Fruit fly (Drosophila melanogaster) whole organism, embryonic: ENCODE measurements around the gene PIG-B.

Experiments used
- Ada2b ChIP-seq: fragments of 200-800 bp; sonication (Bioruptor generic); IDR thresholded peaks from 2 replicates; pipeline ENCODE4 v1.3.6; 2022; ENCODE audit warnings: missing biosample characterization, missing genetic modification characterization
- BEAF-32 ChIP-seq: fragments of 200-800 bp; sonication (Bioruptor generic); optimal IDR thresholded peaks from 3 replicates; lab custom pipeline; 2017; ENCODE audit warnings: missing biosample characterization, missing genetic modification characterization, mild to moderate bottlenecking, moderate library complexity, missing genetic modification reagents
- CG11456 ChIP-seq: fragments of 200-800 bp; sonication (Bioruptor generic); IDR thresholded peaks from 3 replicates; pipeline ENCODE4 v1.3.6; 2022; ENCODE audit warnings: missing biosample characterization, missing genetic modification characterization
- CG12769 ChIP-seq: fragments of 200-800 bp; sonication (Bioruptor generic); optimal IDR thresholded peaks from 2 replicates; lab custom pipeline; 2019; ENCODE audit warnings: missing biosample characterization, mild to moderate bottlenecking, missing genetic modification characterization, moderate library complexity
- CG12942 ChIP-seq: fragments of 200-800 bp; sonication (Bioruptor generic); optimal IDR thresholded peaks from 3 replicates; lab custom pipeline; 2016; ENCODE audit warnings: missing biosample characterization, missing genetic modification characterization
- CG13296 ChIP-seq: fragments of 200-800 bp; sonication (Bioruptor generic); optimal IDR thresholded peaks from 3 replicates; lab custom pipeline; 2018; ENCODE audit warnings: missing biosample characterization, mild to moderate bottlenecking, missing genetic modification characterization
- CG13894 ChIP-seq: fragments of 200-800 bp; sonication (Bioruptor generic); optimal IDR thresholded peaks from 3 replicates; lab custom pipeline; 2018; ENCODE audit warnings: missing biosample characterization, mild to moderate bottlenecking, missing genetic modification characterization, moderate library complexity
- CG14860 ChIP-seq: fragments of 200-800 bp; sonication (Bioruptor generic); IDR thresholded peaks from 3 replicates; pipeline ENCODE4 v1.3.6; 2022; ENCODE audit warnings: missing biosample characterization, missing genetic modification characterization; ENCODE audit not compliant: partially characterized antibody
- CG16779 ChIP-seq: fragments of 200-800 bp; sonication (Bioruptor generic); IDR thresholded peaks from 2 replicates; pipeline ENCODE4 v1.3.6; 2022; ENCODE audit warnings: missing biosample characterization, missing genetic modification characterization
- CG17186 ChIP-seq: fragments of 200-800 bp; sonication (Bioruptor generic); optimal IDR thresholded peaks from 3 replicates; lab custom pipeline; 2017; ENCODE audit warnings: missing biosample characterization, missing genetic modification reagents, missing genetic modification characterization
- CG18599 ChIP-seq: fragments of 200-800 bp; sonication (Bioruptor generic); optimal IDR thresholded peaks from 3 replicates; lab custom pipeline; 2017; ENCODE audit warnings: missing biosample characterization, missing genetic modification characterization, mild to moderate bottlenecking, moderate library complexity, missing genetic modification reagents
- CG18764 ChIP-seq: fragments of 200-800 bp; sonication (Bioruptor generic); optimal IDR thresholded peaks from 3 replicates; lab custom pipeline; 2016; ENCODE audit warnings: missing biosample characterization, missing genetic modification characterization
- CG2678 ChIP-seq: fragments of 200-800 bp; sonication (Bioruptor generic); optimal IDR thresholded peaks from 3 replicates; lab custom pipeline; 2019; ENCODE audit warnings: missing biosample characterization, mild to moderate bottlenecking, missing genetic modification characterization, moderate library complexity
- CG2712 ChIP-seq: fragments of 200-800 bp; optimal IDR thresholded peaks from 3 replicates; lab custom pipeline; 2019; ENCODE audit warnings: missing biosample characterization, mild to moderate bottlenecking, missing genetic modification characterization, moderate library complexity
- CG2875 ChIP-seq: fragments of 200-800 bp; sonication (Bioruptor generic); optimal IDR thresholded peaks from 2 replicates; lab custom pipeline; 2017; ENCODE audit warnings: missing biosample characterization, mild to moderate bottlenecking, missing genetic modification characterization, missing genetic modification reagents
- CG3065 ChIP-seq: fragments of 200-800 bp; sonication (Bioruptor generic); optimal IDR thresholded peaks from 2 replicates; lab custom pipeline; 2016; ENCODE audit warnings: missing biosample characterization, missing genetic modification characterization
- CG31365 ChIP-seq: fragments of 200-800 bp; sonication (Bioruptor generic); optimal IDR thresholded peaks from 2 replicates; lab custom pipeline; 2018; ENCODE audit warnings: missing biosample characterization, mild to moderate bottlenecking, missing genetic modification characterization
- CG32532 ChIP-seq: fragments of 200-800 bp; sonication (Bioruptor generic); IDR thresholded peaks from 2 replicates; pipeline ENCODE4 v1.3.6; 2022; ENCODE audit warnings: missing biosample characterization, missing genetic modification characterization
- CG6689 ChIP-seq: fragments of 200-800 bp; sonication (Bioruptor generic); IDR thresholded peaks from 2 replicates; pipeline ENCODE4 v1.3.6; 2022; ENCODE audit warnings: missing biosample characterization, missing genetic modification characterization
- CG6791 ChIP-seq: fragments of 200-800 bp; sonication (Bioruptor generic); IDR thresholded peaks from 3 replicates; pipeline ENCODE4 v1.3.6; 2022; ENCODE audit warnings: missing biosample characterization, missing genetic modification characterization; ENCODE audit not compliant: partially characterized antibody
- CG8359 ChIP-seq: fragments of 200-800 bp; sonication (Bioruptor generic); optimal IDR thresholded peaks from 2 replicates; lab custom pipeline; 2017; ENCODE audit warnings: missing biosample characterization, mild to moderate bottlenecking, missing genetic modification characterization, borderline replicate concordance
- CoRest ChIP-seq: fragments of 200-800 bp; sonication (Bioruptor generic); optimal IDR thresholded peaks from 3 replicates; lab custom pipeline; 2018; ENCODE audit warnings: missing biosample characterization, mild to moderate bottlenecking, missing genetic modification characterization, moderate library complexity
- Deaf1 ChIP-seq: fragments of 200-800 bp; optimal IDR thresholded peaks from 3 replicates; lab custom pipeline; 2019; ENCODE audit warnings: missing biosample characterization, mild to moderate bottlenecking, missing genetic modification characterization, moderate library complexity
- Dek ChIP-seq: fragments of 200-800 bp; sonication (Bioruptor generic); optimal IDR thresholded peaks from 3 replicates; lab custom pipeline; 2019; ENCODE audit warnings: missing biosample characterization, mild to moderate bottlenecking, missing genetic modification characterization, moderate library complexity
- Dfd ChIP-seq, 2 experiments: fragments of >200 bp; optimal IDR thresholded peaks; 2 replicates each; lab custom pipeline; 2017; ENCODE audit warnings: missing biosample characterization in 2 of 2, missing genetic modification characterization in 2 of 2
- Fer1 ChIP-seq: fragments of 200-800 bp; sonication (Bioruptor generic); optimal IDR thresholded peaks from 2 replicates; lab custom pipeline; 2017; ENCODE audit warnings: missing biosample characterization, mild to moderate bottlenecking, missing genetic modification characterization
- Gug ChIP-seq: fragments of 200-800 bp; sonication (Bioruptor generic); IDR thresholded peaks from 4 replicates; pipeline ENCODE4 v1.3.6; 2022; ENCODE audit warnings: missing biosample characterization, missing genetic modification characterization
- Hey ChIP-seq: fragments of 200-800 bp; sonication (Bioruptor generic); optimal IDR thresholded peaks from 3 replicates; lab custom pipeline; 2018; ENCODE audit warnings: missing biosample characterization, mild to moderate bottlenecking, missing genetic modification characterization
- NfI ChIP-seq: fragments of 200-800 bp; sonication (Bioruptor generic); optimal IDR thresholded peaks from 3 replicates; lab custom pipeline; 2018; ENCODE audit warnings: missing biosample characterization, mild to moderate bottlenecking, missing genetic modification characterization, moderate library complexity
- Ravus ChIP-seq: fragments of 200-800 bp; sonication (Bioruptor generic); IDR thresholded peaks from 2 replicates; pipeline ENCODE4 v1.3.6; 2022; ENCODE audit warnings: missing biosample characterization, missing genetic modification characterization
- Sox102F ChIP-seq: fragments of 200-800 bp; sonication (Bioruptor generic); optimal IDR thresholded peaks from 2 replicates; lab custom pipeline; 2018; ENCODE audit warnings: missing biosample characterization, mild to moderate bottlenecking, missing genetic modification characterization, moderate library complexity
- Sry-δ ChIP-seq: fragments of 200-800 bp; sonication (Bioruptor generic); optimal IDR thresholded peaks from 2 replicates; lab custom pipeline; 2016; ENCODE audit warnings: missing biosample characterization, missing genetic modification characterization
- Trl ChIP-seq, 3 experiments: fragments of >200 bp in 2 of 3; fragments of 200-800 bp in 1 of 3; sonication (Bioruptor generic) in 1 of 3; optimal IDR thresholded peaks; 2 replicates in 1 of 3; 3 replicates in 2 of 3; lab custom pipeline; 2016 to 2017; ENCODE audit warnings: missing biosample characterization in 1 of 3, missing genetic modification characterization in 1 of 3
- Vsx1 ChIP-seq: fragments of 200-800 bp; sonication (Bioruptor generic); optimal IDR thresholded peaks from 2 replicates; lab custom pipeline; 2017; ENCODE audit warnings: missing biosample characterization, mild to moderate bottlenecking, missing genetic modification characterization, missing genetic modification reagents
- abd-A ChIP-seq: fragments of 200-800 bp; sonication (Bioruptor generic); optimal IDR thresholded peaks from 3 replicates; lab custom pipeline; 2019; ENCODE audit warnings: missing biosample characterization, mild to moderate bottlenecking, missing genetic modification characterization, moderate library complexity
- al ChIP-seq: fragments of 200-800 bp; sonication (Bioruptor generic); IDR thresholded peaks from 2 replicates; pipeline ENCODE4 v1.3.6; 2022; ENCODE audit warnings: missing biosample characterization, missing genetic modification characterization
- ara ChIP-seq: fragments of 200-800 bp; sonication (Bioruptor generic); IDR thresholded peaks from 2 replicates; pipeline ENCODE4 v1.3.6; 2022; ENCODE audit warnings: missing biosample characterization, missing genetic modification characterization
- br ChIP-seq: fragments of >200 bp; optimal IDR thresholded peaks from 2 replicates; lab custom pipeline; 2017
- chn ChIP-seq: fragments of 200-800 bp; sonication (Bioruptor generic); optimal IDR thresholded peaks from 2 replicates; lab custom pipeline; 2016; ENCODE audit warnings: missing biosample characterization, missing genetic modification characterization
- crp ChIP-seq, 2 experiments: fragments of 200-800 bp; sonication (Bioruptor generic); optimal IDR thresholded peaks; 2 replicates in 1 of 2; 3 replicates in 1 of 2; lab custom pipeline; 2017; ENCODE audit warnings: missing biosample characterization in 2 of 2, missing genetic modification characterization in 2 of 2, mild to moderate bottlenecking in 1 of 2, moderate library complexity in 1 of 2
- fru ChIP-seq: fragments of >200 bp; optimal IDR thresholded peaks from 2 replicates; lab custom pipeline; 2017
- hbn ChIP-seq: fragments of 200-800 bp; sonication (Bioruptor generic); IDR thresholded peaks from 2 replicates; pipeline ENCODE4 v1.3.6; 2022; ENCODE audit warnings: missing biosample characterization, missing genetic modification characterization; ENCODE audit not compliant: partially characterized antibody
- inv ChIP-seq: fragments of 200-800 bp; sonication (Bioruptor generic); IDR thresholded peaks from 2 replicates; pipeline ENCODE4 v1.3.6; 2022; ENCODE audit warnings: missing biosample characterization, missing genetic modification characterization; ENCODE audit not compliant: partially characterized antibody
- jigr1 ChIP-seq: fragments of 200-800 bp; sonication (Bioruptor generic); IDR thresholded peaks from 3 replicates; pipeline ENCODE4 v1.3.6; 2022; ENCODE audit warnings: missing biosample characterization, missing genetic modification characterization
- lov ChIP-seq, 2 experiments: fragments of 200-800 bp in 1 of 2; fragments of >200 bp in 1 of 2; sonication (Bioruptor generic) in 1 of 2; IDR thresholded peaks in 1 of 2; optimal IDR thresholded peaks in 1 of 2; 2 replicates in 1 of 2; 3 replicates in 1 of 2; pipeline versions ENCODE4 v1.3.6 to Lab custom; 2017 to 2022; ENCODE audit warnings: missing biosample characterization in 1 of 2, missing genetic modification characterization in 1 of 2
- nom ChIP-seq: fragments of 200-800 bp; sonication (Bioruptor generic); optimal IDR thresholded peaks from 2 replicates; lab custom pipeline; 2017; ENCODE audit warnings: missing biosample characterization, missing genetic modification characterization, mild to moderate bottlenecking, moderate library complexity, missing genetic modification reagents
- seq ChIP-seq: fragments of 200-800 bp; sonication (Bioruptor generic); IDR thresholded peaks from 2 replicates; pipeline ENCODE4 v1.3.6; 2022; ENCODE audit warnings: missing biosample characterization, missing genetic modification characterization
- stc ChIP-seq: fragments of 200-800 bp; sonication (Bioruptor generic); IDR thresholded peaks from 2 replicates; pipeline ENCODE4 v1.3.6; 2022; ENCODE audit warnings: missing biosample characterization, missing genetic modification characterization
- toy ChIP-seq: fragments of 200-800 bp; sonication (Bioruptor generic); IDR thresholded peaks from 2 replicates; pipeline ENCODE4 v1.3.6; 2022; ENCODE audit warnings: missing biosample characterization, missing genetic modification characterization

The PIG-B gene

dm6 chr3L:3802677-3803076 lies 8.4 kb upstream of the PIG-B start (continued):
- TF ChIP-seq jigr1 (GFP tag; lab: Robert Waterston, UW) (no peak), hbn (no peak), Sry-δ (GFP tag; lab: Kevin White, UChicago) (peak; percentile 21), Hey (tag; lab: Kevin White, UChicago) (peak; percentile 69), NfI (peak; percentile 89), BEAF-32 (GFP tag; lab: Kevin White, UChicago) (no peak), Fer1 (GFP tag; lab: Kevin White, UChicago) (peak; percentile 86), CG11456 (GFP tag; lab: Robert Waterston, UW) (peak; percentile 89), fru (lab: Kevin White, UChicago) (no peak), chn (GFP tag; lab: Kevin White, UChicago) (peak; percentile 58), CG13296 (GFP tag; lab: Kevin White, UChicago) (peak; percentile 73), Trl (optimal IDR thresholded peaks at IDR 0.05; lab: Kevin White, UChicago) (no peak), Trl (GFP tag; optimal IDR thresholded peaks at IDR 0.05; lab: Kevin White, UChicago) (peak; percentile 53), al (GFP tag; lab: Robert Waterston, UW) (peak; percentile 53; the same call in 1 of the 2 replicates), CG2678 (peak; percentile 76), CG16779 (GFP tag; lab: Robert Waterston, UW) (peak; percentile 75; the same call in 1 of the 2 replicates), Ada2b (GFP tag; lab: Robert Waterston, UW) (peak; percentile 84), CG18764 (GFP tag; lab: Kevin White, UChicago) (no peak), CG32532 (GFP tag; lab: Robert Waterston, UW) (peak; percentile 87), CoRest (tag; lab: Kevin White, UChicago) (peak; percentile 71), CG8359 (GFP tag; lab: Kevin White, UChicago) (no peak), Dfd (GFP tag; optimal IDR thresholded peaks at IDR 0.05; lab: Kevin White, UChicago) (no peak), seq (peak; percentile 74), CG18599 (GFP tag; lab: Kevin White, UChicago) (peak; percentile 92), CG3065 (GFP tag; lab: Kevin White, UChicago) (no peak), lov (optimal IDR thresholded peaks at IDR 0.05; lab: Kevin White, UChicago) (no peak), lov (GFP tag; IDR thresholded peaks at IDR 0.05; lab: Robert Waterston, UW) (peak; percentile 26; the same call in 1 of the 3 replicates), CG14860 (GFP tag; lab: Robert Waterston, UW) (no peak), Sox102F (GFP tag; lab: Kevin White, UChicago) (peak; percentile 74), CG12942 (GFP tag; lab: Kevin White, UChicago) (peak; percentile 47), CG12769 (tag; lab: Kevin White, UChicago) (peak; percentile 92), CG2875 (GFP tag; lab: Kevin White, UChicago) (peak; percentile 13), Gug (peak; percentile 79; the same call in 3 of the 4 replicates), Deaf1 (peak; percentile 49), Vsx1 (GFP tag; lab: Kevin White, UChicago) (peak; percentile 20), CG13894 (tag; lab: Kevin White, UChicago) (peak; percentile 90), nom (GFP tag; lab: Kevin White, UChicago) (no peak), CG17186 (GFP tag; lab: Kevin White, UChicago) (no peak), Ravus (GFP tag; lab: Robert Waterston, UW) (peak; percentile 30), br (lab: Kevin White, UChicago) (no peak), CG6791 (no peak), CG6689 (GFP tag; lab: Robert Waterston, UW) (peak; percentile 81), CG31365 (tag; lab: Kevin White, UChicago) (peak; percentile 24), crp (GFP tag; optimal IDR thresholded peaks at IDR 0.05; lab: Kevin White, UChicago) (peak in 1 of 2 experiments; percentile 8), Dek (peak; percentile 79), inv (GFP tag; lab: Robert Waterston, UW) (no peak), ara (GFP tag; lab: Robert Waterston, UW) (peak; percentile 6; the same call in 1 of the 2 replicates), stc (GFP tag; lab: Robert Waterston, UW) (0 out of 2 replicates have a peak, but pooled peaks have one; percentile 34), CG2712 (peak; percentile 60), abd-A (peak; percentile 89), toy (peak; percentile 50)
